Fruit fly (Drosophila melanogaster) whole organism, embryonic: ENCODE data around the gene CG6195.
A peak's percentile ranks its signal among the peaks of the same experiment; 100 is the strongest.

Source experiments
- ATbp ChIP-seq: fragments of 200-800 bp; sonication (Bioruptor generic); optimal IDR thresholded peaks from 2 replicates; lab custom pipeline; 2017; ENCODE audit warnings: missing biosample characterization, mild to moderate bottlenecking, missing genetic modification characterization, missing genetic modification reagents
- Blimp-1 ChIP-seq: fragments of 200-800 bp; sonication (Bioruptor generic); optimal IDR thresholded peaks from 3 replicates; lab custom pipeline; 2018; ENCODE audit warnings: missing biosample characterization, missing genetic modification characterization, mild to moderate bottlenecking, moderate library complexity, missing genetic modification reagents
- Bteb2 ChIP-seq: fragments of 200-800 bp; sonication (Bioruptor generic); optimal IDR thresholded peaks from 2 replicates; lab custom pipeline; 2016; ENCODE audit warnings: missing biosample characterization, missing genetic modification characterization
- CG10274 ChIP-seq: fragments of 200-800 bp; sonication (Bioruptor generic); optimal IDR thresholded peaks from 3 replicates; lab custom pipeline; 2017; ENCODE audit warnings: missing biosample characterization, mild to moderate bottlenecking, missing genetic modification characterization
- CG10543 ChIP-seq: fragments of 200-800 bp; sonication (Bioruptor generic); optimal IDR thresholded peaks from 3 replicates; lab custom pipeline; 2017; ENCODE audit warnings: missing biosample characterization, mild to moderate bottlenecking, missing genetic modification characterization, moderate library complexity
- CG11247 ChIP-seq: fragments of 200-800 bp; sonication (Bioruptor generic); IDR thresholded peaks from 2 replicates; pipeline ENCODE4 v1.3.6; 2022; ENCODE audit warnings: missing biosample characterization, missing genetic modification characterization
- CG13123 ChIP-seq: fragments of 200-800 bp; sonication (Bioruptor generic); optimal IDR thresholded peaks from 2 replicates; lab custom pipeline; 2016; ENCODE audit warnings: missing biosample characterization, missing genetic modification characterization
- CG15011 ChIP-seq: fragments of 200-800 bp; sonication (Bioruptor generic); optimal IDR thresholded peaks from 3 replicates; lab custom pipeline; 2018; ENCODE audit warnings: missing biosample characterization, mild to moderate bottlenecking, missing genetic modification characterization
- CG16815 ChIP-seq: fragments of 200-800 bp; sonication (Bioruptor generic); optimal IDR thresholded peaks from 3 replicates; lab custom pipeline; 2017; ENCODE audit warnings: missing biosample characterization, mild to moderate bottlenecking, missing genetic modification characterization
- CG16863 ChIP-seq: fragments of 200-800 bp; sonication (Bioruptor generic); optimal IDR thresholded peaks from 3 replicates; lab custom pipeline; 2016; ENCODE audit warnings: missing biosample characterization, missing genetic modification characterization
- CG17802 ChIP-seq: fragments of 200-800 bp; sonication (Bioruptor generic); optimal IDR thresholded peaks from 2 replicates; lab custom pipeline; 2018; ENCODE audit warnings: missing biosample characterization, mild to moderate bottlenecking, missing genetic modification characterization, moderate library complexity
- CG2199 ChIP-seq: fragments of 200-800 bp; sonication (Bioruptor generic); IDR thresholded peaks from 3 replicates; pipeline ENCODE4 v1.3.6; 2022; ENCODE audit warnings: missing biosample characterization, missing genetic modification characterization
- CG2889 ChIP-seq: fragments of 200-800 bp; sonication (Bioruptor generic); IDR thresholded peaks from 3 replicates; pipeline ENCODE4 v1.3.6; 2022; ENCODE audit warnings: missing biosample characterization, missing genetic modification characterization
- CG34224 ChIP-seq: fragments of 200-800 bp; sonication (Bioruptor generic); IDR thresholded peaks from 3 replicates; pipeline ENCODE4 v1.3.6; 2022; ENCODE audit warnings: missing biosample characterization, missing genetic modification characterization; ENCODE audit not compliant: partially characterized antibody
- CG3726 ChIP-seq: fragments of 200-800 bp; sonication (Bioruptor generic); IDR thresholded peaks from 3 replicates; pipeline ENCODE4, ENCODE4 v1.3.6; 2022; ENCODE audit warnings: missing biosample characterization, missing genetic modification characterization
- CG4404 ChIP-seq: fragments of 200-800 bp; sonication (Bioruptor generic); IDR thresholded peaks from 2 replicates; pipeline ENCODE4 v1.3.6; 2022; ENCODE audit warnings: missing biosample characterization, missing genetic modification characterization
- CG4617 ChIP-seq: fragments of 200-800 bp; sonication (Bioruptor generic); optimal IDR thresholded peaks from 3 replicates; lab custom pipeline; 2016; ENCODE audit warnings: missing biosample characterization, missing genetic modification characterization, borderline replicate concordance
- CG5180 ChIP-seq: fragments of 200-800 bp; sonication (Bioruptor generic); optimal IDR thresholded peaks from 3 replicates; lab custom pipeline; 2017; ENCODE audit warnings: missing biosample characterization, missing genetic modification characterization, mild to moderate bottlenecking, moderate library complexity, missing genetic modification reagents
- CG6813 ChIP-seq: fragments of 200-800 bp; sonication (Bioruptor generic); optimal IDR thresholded peaks from 2 replicates; lab custom pipeline; 2017; ENCODE audit warnings: missing biosample characterization, missing genetic modification characterization, mild to moderate bottlenecking, moderate library complexity, missing genetic modification reagents
- CG9727 ChIP-seq: fragments of 200-800 bp; sonication (Bioruptor generic); optimal IDR thresholded peaks from 3 replicates; lab custom pipeline; 2017; ENCODE audit warnings: missing biosample characterization, mild to moderate bottlenecking, missing genetic modification characterization
- Deaf1 ChIP-seq: fragments of 200-800 bp; optimal IDR thresholded peaks from 3 replicates; lab custom pipeline; 2019; ENCODE audit warnings: missing biosample characterization, mild to moderate bottlenecking, missing genetic modification characterization, moderate library complexity
- Dek ChIP-seq: fragments of 200-800 bp; sonication (Bioruptor generic); optimal IDR thresholded peaks from 3 replicates; lab custom pipeline; 2019; ENCODE audit warnings: missing biosample characterization, mild to moderate bottlenecking, missing genetic modification characterization, moderate library complexity
- E2f1 ChIP-seq: fragments of 200-800 bp; sonication (Bioruptor generic); IDR thresholded peaks from 2 replicates; pipeline ENCODE4 v1.3.6; 2022; ENCODE audit warnings: missing biosample characterization, missing genetic modification characterization
- Eip74EF ChIP-seq, 2 experiments: fragments of 200-800 bp in 1 of 2; fragments of >200 bp in 1 of 2; sonication (Bioruptor generic) in 1 of 2; optimal IDR thresholded peaks; 2 replicates each; lab custom pipeline; 2017 to 2019; ENCODE audit warnings: missing biosample characterization in 2 of 2, missing genetic modification characterization in 2 of 2, mild to moderate bottlenecking in 1 of 2, moderate library complexity in 1 of 2
- H15 ChIP-seq: fragments of 200-800 bp; sonication (Bioruptor generic); IDR thresholded peaks from 3 replicates; pipeline ENCODE4 v1.3.6; 2022; ENCODE audit warnings: missing biosample characterization, missing genetic modification characterization
- MTF-1 ChIP-seq: fragments of 200-800 bp; sonication (Bioruptor generic); optimal IDR thresholded peaks from 2 replicates; lab custom pipeline; 2018; ENCODE audit warnings: missing biosample characterization, mild to moderate bottlenecking, missing genetic modification characterization, borderline replicate concordance
- NFAT ChIP-seq: fragments of 200-800 bp; sonication (Bioruptor generic); IDR thresholded peaks from 2 replicates; pipeline ENCODE4 v1.3.6; 2022; ENCODE audit warnings: missing biosample characterization, missing genetic modification characterization
- Ravus ChIP-seq: fragments of 200-800 bp; sonication (Bioruptor generic); IDR thresholded peaks from 2 replicates; pipeline ENCODE4 v1.3.6; 2022; ENCODE audit warnings: missing biosample characterization, missing genetic modification characterization
- Stat92E ChIP-seq, 3 experiments: fragments of >200 bp in 2 of 3; fragments of 200-800 bp in 1 of 3; sonication (Bioruptor generic) in 1 of 3; optimal IDR thresholded peaks; 2 replicates each; lab custom pipeline; 2017 to 2019; ENCODE audit warnings: missing biosample characterization in 3 of 3, missing genetic modification characterization in 3 of 3, mild to moderate bottlenecking in 1 of 3, moderate library complexity in 1 of 3
- TFAM ChIP-seq: fragments of 200-800 bp; sonication (Bioruptor generic); optimal IDR thresholded peaks from 2 replicates; lab custom pipeline; 2017; ENCODE audit warnings: missing biosample characterization, missing genetic modification characterization, inconsistent platforms
- al ChIP-seq: fragments of 200-800 bp; sonication (Bioruptor generic); IDR thresholded peaks from 2 replicates; pipeline ENCODE4 v1.3.6; 2022; ENCODE audit warnings: missing biosample characterization, missing genetic modification characterization
- amos ChIP-seq: fragments of 200-800 bp; sonication (Bioruptor generic); IDR thresholded peaks from 2 replicates; pipeline ENCODE4 v1.3.6; 2022; ENCODE audit warnings: missing biosample characterization, missing genetic modification characterization; ENCODE audit not compliant: partially characterized antibody
- bigmax ChIP-seq: fragments of 200-800 bp; sonication (Bioruptor generic); optimal IDR thresholded peaks from 2 replicates; lab custom pipeline; 2018; ENCODE audit warnings: missing biosample characterization, mild to moderate bottlenecking, missing genetic modification characterization
- ci ChIP-seq: fragments of 200-800 bp; sonication (Bioruptor generic); IDR thresholded peaks from 3 replicates; pipeline ENCODE4 v1.3.6; 2022; ENCODE audit warnings: missing biosample characterization, missing genetic modification characterization
- dm ChIP-seq: fragments of 200-800 bp; sonication (Bioruptor generic); optimal IDR thresholded peaks from 3 replicates; lab custom pipeline; 2016; ENCODE audit warnings: missing biosample characterization, missing genetic modification characterization
- en ChIP-seq: fragments of 200-800 bp; sonication (Bioruptor generic); optimal IDR thresholded peaks from 2 replicates; lab custom pipeline; 2016; ENCODE audit warnings: missing biosample characterization, missing genetic modification characterization
- gem ChIP-seq: fragments of 200-800 bp; sonication (Bioruptor generic); optimal IDR thresholded peaks from 2 replicates; lab custom pipeline; 2019; ENCODE audit warnings: missing biosample characterization, mild to moderate bottlenecking, missing genetic modification characterization, moderate library complexity
- pan ChIP-seq, 4 experiments: fragments of >200 bp in 3 of 4; fragments of 200-800 bp in 1 of 4; sonication (Bioruptor generic) in 1 of 4; optimal IDR thresholded peaks in 3 of 4; IDR thresholded peaks in 1 of 4; 2 replicates each; pipeline versions ENCODE4 v1.3.6 to Lab custom; 2017 to 2022; ENCODE audit warnings: missing biosample characterization in 2 of 4, missing genetic modification characterization in 2 of 4, mixed read lengths in 1 of 4
- salm ChIP-seq: fragments of 200-800 bp; sonication (Bioruptor generic); optimal IDR thresholded peaks from 2 replicates; lab custom pipeline; 2018; ENCODE audit warnings: missing biosample characterization, mild to moderate bottlenecking, missing genetic modification characterization
- sens ChIP-seq: fragments of 200-800 bp; sonication (Bioruptor generic); peaks from one replicate; lab custom pipeline; 2016; ENCODE audit warnings: missing biosample characterization, missing genetic modification characterization
- seq ChIP-seq: fragments of 200-800 bp; sonication (Bioruptor generic); IDR thresholded peaks from 2 replicates; pipeline ENCODE4 v1.3.6; 2022; ENCODE audit warnings: missing biosample characterization, missing genetic modification characterization
- sima ChIP-seq: fragments of 200-800 bp; sonication (Bioruptor generic); optimal IDR thresholded peaks from 2 replicates; lab custom pipeline; 2016; ENCODE audit warnings: missing biosample characterization, missing genetic modification characterization
- stwl ChIP-seq: fragments of 200-800 bp; sonication (Bioruptor generic); optimal IDR thresholded peaks from 3 replicates; lab custom pipeline; 2018; ENCODE audit warnings: missing biosample characterization, mild to moderate bottlenecking, missing genetic modification characterization, moderate library complexity
- tin ChIP-seq: fragments of 200-800 bp; sonication (Bioruptor generic); optimal IDR thresholded peaks from 3 replicates; lab custom pipeline; 2016; ENCODE audit warnings: missing biosample characterization, missing genetic modification characterization
- unc-4 ChIP-seq: fragments of 200-800 bp; sonication (Bioruptor generic); IDR thresholded peaks from 2 replicates; pipeline ENCODE4 v1.3.6; 2022; ENCODE audit warnings: missing biosample characterization, missing genetic modification characterization; ENCODE audit not compliant: partially characterized antibody
- usp ChIP-seq: fragments of >200 bp; optimal IDR thresholded peaks from 2 replicates; lab custom pipeline; 2017; ENCODE audit warnings: missing biosample characterization, missing genetic modification characterization
- vfl ChIP-seq: fragments of 200-800 bp; sonication (Bioruptor generic); optimal IDR thresholded peaks from 2 replicates; lab custom pipeline; 2016; ENCODE audit warnings: missing biosample characterization, missing genetic modification characterization

CG6195 gene

dm6 chr3R:19632685-19633116 is 15.5 kb downstream of the CG6195 start, which contains the start of gene CG6231 (continued):
- peak; percentile 31 for TF ChIP-seq sens (GFP tag; lab: Kevin White, UChicago)
- no peak for TF ChIP-seq Dek (tag; lab: Kevin White, UChicago)
- TF ChIP-seq ATbp, result peak; percentile 30
- TF ChIP-seq CG17802, result no peak
- TF ChIP-seq CG34224 (GFP tag; lab: Robert Waterston, UW), result peak; percentile 57
- TF ChIP-seq Stat92E (GFP tag; optimal IDR thresholded peaks at IDR 0.05; lab: Kevin White, UChicago), result no peak
- TF ChIP-seq CG11247, result no peak
- peak; percentile 84 for TF ChIP-seq CG10274
- TF ChIP-seq, all 482 proteins: peak for 65

- TF ChIP-seq tin (GFP tag; lab: Kevin White, UChicago) (peak; percentile 42), MTF-1 (GFP tag; lab: Kevin White, UChicago) (no peak), Eip74EF (GFP tag; optimal IDR thresholded peaks at IDR 0.05; lab: Kevin White, UChicago) (peak in 1 of 2 experiments; percentile 53), Bteb2 (GFP tag; lab: Kevin White, UChicago) (no peak), E2f1 (GFP tag; lab: Robert Waterston, UW) (no peak), CG10274 (peak; percentile 61), NFAT (no peak), Ravus (GFP tag; lab: Robert Waterston, UW) (no peak), pan (optimal IDR thresholded peaks at IDR 0.05; lab: Kevin White, UChicago) (peak in 1 of 2 experiments; percentile 60), pan (GFP tag; optimal IDR thresholded peaks at IDR 0.05 in 1 of 2, IDR thresholded peaks at IDR 0.05 in 1 of 2) (peak in 1 of 2 experiments; percentile 29), CG4404 (GFP tag; lab: Robert Waterston, UW) (no peak), CG5180 (GFP tag; lab: Kevin White, UChicago) (peak; percentile 32), Deaf1 (peak; percentile 45), vfl (GFP tag; lab: Kevin White, UChicago) (no peak), al (GFP tag; lab: Robert Waterston, UW) (no peak), CG16815 (no peak), CG4617 (GFP tag; lab: Kevin White, UChicago) (no peak), CG15011 (GFP tag; lab: Kevin White, UChicago) (peak; percentile 43), CG3726 (GFP tag; lab: Robert Waterston, UW) (no peak), H15 (GFP tag; lab: Robert Waterston, UW) (no peak), CG16863 (GFP tag; lab: Kevin White, UChicago) (no peak), CG13123 (GFP tag; lab: Kevin White, UChicago) (no peak), salm (tag; lab: Kevin White, UChicago) (no peak), CG10543 (GFP tag; lab: Kevin White, UChicago) (no peak), TFAM (GFP tag; lab: Kevin White, UChicago) (peak; percentile 3), CG6813 (GFP tag; lab: Kevin White, UChicago) (no peak), CG2889 (no peak), stwl (no peak), en (no peak), amos (GFP tag; lab: Robert Waterston, UW) (no peak), CG9727 (GFP tag; lab: Kevin White, UChicago) (peak; percentile 82), gem (tag; lab: Kevin White, UChicago) (peak; percentile 50), usp (GFP tag; lab: Kevin White, UChicago) (no peak), ci (no peak), sima (GFP tag; lab: Kevin White, UChicago) (no peak), seq (GFP tag; lab: Robert Waterston, UW) (no peak), CG2199 (GFP tag; lab: Robert Waterston, UW) (peak; percentile 75; the same call in 1 of the 3 replicates), dm (GFP tag; lab: Kevin White, UChicago) (no peak), Blimp-1 (GFP tag; lab: Kevin White, UChicago) (peak; percentile 56), unc-4 (GFP tag; lab: Robert Waterston, UW) (no peak), bigmax (no peak)
Observed at dm6 chr3R:19627792-19628522, 20.3 kb downstream of the CG6195 start.
